Worm (Caenorhabditis elegans) whole organism, young adult: Measurements from ENCODE around the gene his-42.

ENCODE experiments used
- B0336.3 ChIP-seq: fragments of 200-800 bp; sonication (Bioruptor generic); IDR thresholded peaks from 2 replicates; pipeline ENCODE4 v1.3.6; 2022; ENCODE audit warnings: missing genetic modification characterization, missing compliant biosample characterization
- D2030.7 ChIP-seq: fragments of 200-800 bp; sonication (Bioruptor generic); IDR thresholded peaks from 2 replicates; pipeline ENCODE4 v1.3.6; 2022; ENCODE audit warnings: missing genetic modification reagents, missing genetic modification characterization, missing compliant biosample characterization
- F49E8.2 ChIP-seq: sonication (generic microtip); optimal IDR thresholded peaks from 3 replicates; lab custom pipeline; 2017; ENCODE audit warnings: missing genetic modification characterization, mild to moderate bottlenecking, missing compliant biosample characterization, antibody characterized with exemption, moderate library complexity; ENCODE audit not compliant: insufficient read depth
- F57C9.4 ChIP-seq: sonication (generic microtip); optimal IDR thresholded peaks from 2 replicates; lab custom pipeline; 2017; ENCODE audit warnings: mild to moderate bottlenecking, missing genetic modification characterization, missing compliant biosample characterization
- K11D2.4 ChIP-seq: fragments of 200-800 bp; sonication (Bioruptor generic); IDR thresholded peaks from 2 replicates; pipeline ENCODE4 v1.3.6; 2022; ENCODE audit warnings: missing genetic modification reagents, missing genetic modification characterization, missing compliant biosample characterization
- Y53F4B.3 ChIP-seq: fragments of 200-800 bp; sonication (Bioruptor generic); IDR thresholded peaks from 2 replicates; pipeline ENCODE4 v1.3.6; 2022; ENCODE audit warnings: missing genetic modification reagents, missing genetic modification characterization, missing compliant biosample characterization
- Y53G8AR.9 ChIP-seq: fragments of 200-800 bp; sonication (Bioruptor generic); conservative IDR thresholded peaks from 2 replicates; pipeline ENCODE4 v1.3.6; 2022; ENCODE audit warnings: missing genetic modification reagents, missing genetic modification characterization, missing compliant biosample characterization
- ZK185.1 ChIP-seq: sonication (generic microtip); optimal IDR thresholded peaks from 2 replicates; lab custom pipeline; 2016; ENCODE audit warnings: mild to moderate bottlenecking, missing genetic modification characterization, missing compliant biosample characterization; ENCODE audit not compliant: poor library complexity, severe bottlenecking
- aptf-2 ChIP-seq: fragments of 200-800 bp; sonication (Bioruptor generic); conservative IDR thresholded peaks from 2 replicates; pipeline ENCODE4 v1.3.6; 2022; ENCODE audit warnings: missing genetic modification reagents, missing genetic modification characterization, missing compliant biosample characterization
- aptf-3 ChIP-seq: fragments of 200-800 bp; sonication (Bioruptor generic); IDR thresholded peaks from 2 replicates; pipeline ENCODE4 v1.3.6; 2022; ENCODE audit warnings: missing genetic modification characterization, missing compliant biosample characterization
- attf-6 ChIP-seq: fragments of 200-800 bp; sonication (Bioruptor generic); IDR thresholded peaks from 2 replicates; pipeline ENCODE4 v1.3.6; 2022; ENCODE audit warnings: missing genetic modification reagents, missing genetic modification characterization, missing compliant biosample characterization
- ceh-100 ChIP-seq: fragments of 200-800 bp; sonication (Bioruptor generic); IDR thresholded peaks from 2 replicates; pipeline ENCODE4 v1.3.6; 2022; ENCODE audit warnings: missing genetic modification reagents, missing genetic modification characterization, missing compliant biosample characterization
- die-1 ChIP-seq: sonication (generic microtip); optimal IDR thresholded peaks from 2 replicates; lab custom pipeline; 2016; ENCODE audit warnings: missing genotype, mild to moderate bottlenecking, missing genetic modification characterization, missing compliant biosample characterization
- dpff-1 ChIP-seq: sonication (generic microtip); optimal IDR thresholded peaks from 2 replicates; lab custom pipeline; 2017; ENCODE audit warnings: mild to moderate bottlenecking, missing genetic modification characterization, missing compliant biosample characterization
- ekl-4 ChIP-seq: fragments of 200-800 bp; sonication (Bioruptor generic); IDR thresholded peaks from 2 replicates; pipeline ENCODE4 v1.3.6; 2022; ENCODE audit warnings: missing genetic modification reagents, missing genetic modification characterization, missing compliant biosample characterization
- him-1 ChIP-seq: sonication (generic microtip); optimal IDR thresholded peaks from 2 replicates; lab custom pipeline; 2016; ENCODE audit warnings: missing genotype, missing genetic modification reagents, missing genetic modification characterization, missing compliant biosample characterization
- hmg-1.2 ChIP-seq: fragments of 200-800 bp; sonication (Bioruptor generic); IDR thresholded peaks from 2 replicates; pipeline ENCODE4 v1.3.6; 2022; ENCODE audit warnings: missing genetic modification reagents, missing genetic modification characterization, missing compliant biosample characterization
- hmg-20 ChIP-seq: fragments of 200-800 bp; sonication (Bioruptor generic); IDR thresholded peaks from 2 replicates; pipeline ENCODE4 v1.3.6; 2022; ENCODE audit warnings: missing genetic modification reagents, missing genetic modification characterization, missing compliant biosample characterization
- hrde-1 ChIP-seq: sonication (generic microtip); optimal IDR thresholded peaks from 2 replicates; lab custom pipeline; 2016; ENCODE audit warnings: missing genetic modification characterization, mild to moderate bottlenecking, missing compliant biosample characterization, moderate library complexity, missing genotype, missing genetic modification reagents, borderline replicate concordance
- let-607 ChIP-seq, 2 experiments: fragments of 200-800 bp in 1 of 2; sonication (Bioruptor generic) in 1 of 2; sonication (generic microtip) in 1 of 2; optimal IDR thresholded peaks; 2 replicates each; lab custom pipeline; 2016 to 2018; ENCODE audit warnings: mild to moderate bottlenecking in 2 of 2, missing compliant biosample characterization in 2 of 2, missing genetic modification characterization in 2 of 2, moderate library complexity in 2 of 2, missing genotype in 1 of 2
- lin-26 ChIP-seq: fragments of 200-800 bp; sonication (Bioruptor generic); IDR thresholded peaks from 2 replicates; pipeline ENCODE4 v1.3.6; 2022; ENCODE audit warnings: missing genetic modification reagents, missing genetic modification characterization, missing compliant biosample characterization
- lin-40 ChIP-seq: sonication (generic microtip); optimal IDR thresholded peaks from 2 replicates; lab custom pipeline; 2016; ENCODE audit warnings: missing genetic modification characterization, mild to moderate bottlenecking, missing compliant biosample characterization, missing genotype, missing genetic modification reagents
- lin-54 ChIP-seq: fragments of 200-800 bp; sonication (Bioruptor generic); optimal IDR thresholded peaks from 2 replicates; lab custom pipeline; 2018; ENCODE audit warnings: mild to moderate bottlenecking, missing genetic modification characterization, missing compliant biosample characterization
- lir-1 ChIP-seq: fragments of 200-800 bp; sonication (Bioruptor generic); conservative IDR thresholded peaks from 2 replicates; pipeline ENCODE4 v1.3.6; 2022; ENCODE audit warnings: missing genetic modification reagents, missing genetic modification characterization, missing compliant biosample characterization
- lsl-1 ChIP-seq: fragments of 200-800 bp; sonication (Bioruptor generic); optimal IDR thresholded peaks from 2 replicates; lab custom pipeline; 2018; ENCODE audit warnings: mild to moderate bottlenecking, missing genetic modification characterization, moderate library complexity, missing compliant biosample characterization
- madf-6 ChIP-seq: fragments of 200-800 bp; sonication (Bioruptor generic); IDR thresholded peaks from 2 replicates; pipeline ENCODE4 v1.3.6; 2022; ENCODE audit warnings: missing genetic modification reagents, missing genetic modification characterization, missing compliant biosample characterization
- madf-8 ChIP-seq: fragments of 200-800 bp; sonication (Bioruptor generic); conservative IDR thresholded peaks from 2 replicates; pipeline ENCODE4 v1.3.6; 2022; ENCODE audit warnings: missing genetic modification reagents, missing genetic modification characterization, missing compliant biosample characterization
- mcd-1 ChIP-seq: fragments of 200-800 bp; sonication (Bioruptor generic); IDR thresholded peaks from 2 replicates; pipeline ENCODE4 v1.3.6; 2022; ENCODE audit warnings: missing genetic modification reagents, missing genetic modification characterization, missing compliant biosample characterization
- mxl-1 ChIP-seq: sonication (generic microtip); optimal IDR thresholded peaks from 2 replicates; lab custom pipeline; 2016; ENCODE audit warnings: missing genetic modification characterization, missing compliant biosample characterization
- nfya-2 ChIP-seq: fragments of 200-800 bp; sonication (Bioruptor generic); IDR thresholded peaks from 2 replicates; pipeline ENCODE4 v1.3.6; 2022; ENCODE audit warnings: missing genetic modification reagents, missing genetic modification characterization, missing compliant biosample characterization
- nfyb-1 ChIP-seq: fragments of 200-800 bp; sonication (Bioruptor generic); IDR thresholded peaks from 2 replicates; pipeline ENCODE4 v1.3.6; 2022; ENCODE audit warnings: missing genetic modification reagents, missing genetic modification characterization, missing compliant biosample characterization
- nhr-80 ChIP-seq: sonication (generic microtip); optimal IDR thresholded peaks from 2 replicates; lab custom pipeline; 2016; ENCODE audit warnings: missing genetic modification characterization, missing compliant biosample characterization
- pbrm-1 ChIP-seq: fragments of 200-800 bp; sonication (Bioruptor generic); IDR thresholded peaks from 2 replicates; pipeline ENCODE4 v1.3.6; 2022; ENCODE audit warnings: missing genetic modification reagents, missing genetic modification characterization, missing compliant biosample characterization
- pha-4 ChIP-seq: fragments of 150-350 bp; sonication (generic microtip); optimal IDR thresholded peaks from 2 replicates; lab custom pipeline; 2014; ENCODE audit warnings: missing biosample characterization, missing genetic modification reagents, missing genetic modification characterization
- rcor-1 ChIP-seq: fragments of 200-800 bp; sonication (Bioruptor generic); IDR thresholded peaks from 2 replicates; pipeline ENCODE4 v1.3.6; 2022; ENCODE audit warnings: missing genetic modification reagents, missing genetic modification characterization, missing compliant biosample characterization
- snpc-1.1 ChIP-seq: sonication (generic microtip); optimal IDR thresholded peaks from 2 replicates; lab custom pipeline; 2017; ENCODE audit warnings: missing genetic modification characterization, mild to moderate bottlenecking, missing compliant biosample characterization, antibody characterized with exemption, moderate library complexity, missing genotype, missing genetic modification reagents; ENCODE audit not compliant: insufficient read depth
- snpc-1.3 ChIP-seq: sonication (generic microtip); optimal IDR thresholded peaks from 2 replicates; lab custom pipeline; 2017; ENCODE audit warnings: missing genetic modification characterization, mild to moderate bottlenecking, missing compliant biosample characterization, antibody characterized with exemption, moderate library complexity, missing genotype, missing genetic modification reagents; ENCODE audit not compliant: insufficient read depth
- snpc-3.4 ChIP-seq: sonication (generic microtip); optimal IDR thresholded peaks from 2 replicates; lab custom pipeline; 2017; ENCODE audit warnings: missing genetic modification characterization, mild to moderate bottlenecking, missing compliant biosample characterization, antibody characterized with exemption, moderate library complexity, missing genotype, missing genetic modification reagents
- snpc-4 ChIP-seq, 5 experiments: fragments of 150-350 bp in 1 of 5; sonication (generic microtip) in 4 of 5; optimal IDR thresholded peaks; 2 replicates each; lab custom pipeline; 2014 to 2018; ENCODE audit warnings: missing genetic modification characterization in 5 of 5, missing biosample characterization in 3 of 5, antibody characterized with exemption in 2 of 5, mild to moderate bottlenecking in 2 of 5, missing compliant biosample characterization in 2 of 5, missing genotype in 2 of 5, moderate library complexity in 2 of 5, missing genetic modification reagents in 1 of 5
- tbp1 ChIP-seq: fragments of 200-800 bp; sonication (Bioruptor generic); optimal IDR thresholded peaks from 2 replicates; lab custom pipeline; 2018; ENCODE audit warnings: mild to moderate bottlenecking, missing genetic modification characterization, missing compliant biosample characterization
- unc-130 ChIP-seq: sonication (generic microtip); optimal IDR thresholded peaks from 2 replicates; lab custom pipeline; 2016; ENCODE audit warnings: missing genetic modification reagents, missing genetic modification characterization, missing compliant biosample characterization
- unc-62 ChIP-seq: fragments of 150-350 bp; optimal IDR thresholded peaks from 2 replicates; lab custom pipeline; 2014; ENCODE audit warnings: missing biosample characterization, missing genetic modification reagents, missing genetic modification characterization
- xnd-1 ChIP-seq: sonication (generic microtip); optimal IDR thresholded peaks from 2 replicates; lab custom pipeline; 2016; ENCODE audit warnings: missing genotype, missing genetic modification reagents, missing genetic modification characterization, missing compliant biosample characterization
- zfh-2 ChIP-seq: fragments of 200-800 bp; sonication (Bioruptor generic); conservative IDR thresholded peaks from 2 replicates; pipeline ENCODE4 v1.3.6; 2022; ENCODE audit warnings: missing genetic modification reagents, missing genetic modification characterization, missing compliant biosample characterization
- ztf-18 ChIP-seq: sonication (generic microtip); optimal IDR thresholded peaks from 2 replicates; lab custom pipeline; 2016; ENCODE audit warnings: missing genotype, mild to moderate bottlenecking, missing genetic modification characterization, missing compliant biosample characterization

The his-42 gene

ce11 chrII:13852532-13853199 lies 24.2 kb upstream of the his-42 start:
- TF ChIP-seq hmg-20: 0 out of 2 replicates have a peak, but pooled peaks have one; percentile 47
- 0 out of 2 replicates have a peak, but pooled peaks have one; percentile 67 for TF ChIP-seq Y53G8AR.9 (GFP tag; lab: Robert Waterston, UW)
- TF ChIP-seq B0336.3: peak; percentile 65
- peak; percentile 25 for TF ChIP-seq xnd-1 (tag; lab: Kevin White, UChicago)
- TF ChIP-seq ceh-100 (GFP tag; lab: Robert Waterston, UW): peak; percentile 60; the same call in 1 of the 2 replicates
- TF ChIP-seq lin-40 (tag; lab: Kevin White, UChicago): peak; percentile 26
- TF ChIP-seq ekl-4 (GFP tag; lab: Robert Waterston, UW): peak; percentile 57; the same call in 1 of the 2 replicates
- TF ChIP-seq snpc-3.4 (tag; lab: Kevin White, UChicago): peak; percentile 27
- peak; percentile 84 for TF ChIP-seq hmg-1.2
- peak; percentile 21; the same call in 1 of the 2 replicates for TF ChIP-seq nfya-2 (GFP tag; lab: Robert Waterston, UW)
- peak; percentile 47; the same call in 1 of the 2 replicates for TF ChIP-seq madf-6
- TF ChIP-seq nfyb-1 (GFP tag; lab: Robert Waterston, UW): peak; percentile 69; the same call in 1 of the 2 replicates
- peak; percentile 93 for TF ChIP-seq lin-26 (GFP tag; lab: Robert Waterston, UW)
- peak; percentile 59 for TF ChIP-seq zfh-2 (GFP tag; lab: Robert Waterston, UW)
- peak; percentile 84 for TF ChIP-seq snpc-4 (GFP tag; optimal IDR thresholded peaks at IDR 0.05; lab: Kevin White, UChicago)
- TF ChIP-seq snpc-4 (tag; optimal IDR thresholded peaks at IDR 0.05; lab: Kevin White, UChicago): peak; percentile 54 to 97 (median 93)
- TF ChIP-seq let-607 (tag; optimal IDR thresholded peaks at IDR 0.05; lab: Kevin White, UChicago): peak in 1 of 2 experiments; percentile 6
- TF ChIP-seq rcor-1 (GFP tag; lab: Robert Waterston, UW): 0 out of 2 replicates have a peak, but pooled peaks have one; percentile 25
- peak; percentile 55 for TF ChIP-seq mcd-1 (GFP tag; lab: Robert Waterston, UW)
- peak; percentile 93 for TF ChIP-seq aptf-2
- peak; percentile 58 for TF ChIP-seq him-1 (tag; lab: Kevin White, UChicago)
- peak; percentile 87 for TF ChIP-seq snpc-1.1 (tag; lab: Kevin White, UChicago)
- peak; percentile 10 for TF ChIP-seq ztf-18 (tag; lab: Kevin White, UChicago)
- peak; percentile 69 for TF ChIP-seq pbrm-1 (GFP tag; lab: Robert Waterston, UW)
- TF ChIP-seq ZK185.1 (tag; lab: Kevin White, UChicago): peak; percentile 13
- peak; percentile 63 for TF ChIP-seq tbp1 (GFP tag; lab: Kevin White, UChicago)
- peak; percentile 13 for TF ChIP-seq snpc-1.3 (tag; lab: Kevin White, UChicago)
- peak; percentile 18 for TF ChIP-seq die-1 (tag; lab: Kevin White, UChicago)
- TF ChIP-seq lin-54: peak; percentile 13
- TF ChIP-seq nhr-80: peak; percentile 2
- peak; percentile 84 for TF ChIP-seq D2030.7 (GFP tag; lab: Robert Waterston, UW)
- peak; percentile 94 for TF ChIP-seq attf-6 (GFP tag; lab: Robert Waterston, UW)
- TF ChIP-seq lsl-1 (GFP tag; lab: Kevin White, UChicago): peak; percentile 61
- TF ChIP-seq F49E8.2 (tag; lab: Kevin White, UChicago): peak; percentile 70
- TF ChIP-seq, all 124 proteins: peak for 33; not testable (repeated sequence) for 91

DNA sequence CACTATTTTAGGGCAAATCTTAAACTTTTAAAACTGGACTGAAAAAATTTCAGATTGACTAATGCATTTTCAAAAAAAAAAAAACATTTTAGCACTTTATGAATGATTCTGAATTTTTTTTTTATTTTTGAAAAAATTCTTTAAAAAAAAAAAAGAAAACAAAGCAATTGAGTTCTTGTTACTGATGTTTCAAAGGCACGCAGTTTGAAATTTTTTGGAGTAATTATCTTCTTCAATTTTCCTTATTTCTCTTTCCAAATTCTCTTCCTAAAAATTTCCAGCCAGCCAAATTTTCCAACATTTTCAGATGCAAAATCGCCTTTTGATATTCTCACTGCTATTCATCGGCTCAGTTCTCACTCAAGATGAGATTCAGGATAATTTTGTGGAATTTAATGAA lies 23.5 kb upstream of the his-42 start, which contains the start of gene F08G2.8:
F08G2.8 (plus strand) TSS at position 301 of the 400 bp plus-strand sequence.
- TF ChIP-seq hrde-1 (no peak), Y53F4B.3 (GFP tag; lab: Robert Waterston, UW) (no peak), mxl-1 (tag; lab: Kevin White, UChicago) (no peak), dpff-1 (tag; lab: Kevin White, UChicago) (no peak), aptf-2 (no peak), attf-6 (GFP tag; lab: Robert Waterston, UW) (no peak), F57C9.4 (no peak), him-1 (tag; lab: Kevin White, UChicago) (no peak), unc-130 (GFP tag; lab: Kevin White, UChicago) (no peak), unc-62 (GFP tag; lab: Kevin White, UChicago) (no peak), pbrm-1 (GFP tag; lab: Robert Waterston, UW) (no peak), lir-1 (GFP tag; lab: Robert Waterston, UW) (no peak), madf-8 (GFP tag; lab: Robert Waterston, UW) (no peak), aptf-3 (no peak), K11D2.4 (GFP tag; lab: Robert Waterston, UW) (no peak), pha-4 (tag; lab: Kevin White, UChicago) (no peak)
